Fruit fly (Drosophila melanogaster) whole organism, embryonic: ENCODE results near the gene ab.

Experiments used
- Adf1 ChIP-seq: fragments of 200-800 bp; sonication (Bioruptor generic); IDR thresholded peaks from 2 replicates; pipeline ENCODE4 v1.3.6; 2022; ENCODE audit warnings: missing biosample characterization, missing genetic modification characterization
- Antp ChIP-seq: fragments of 200-800 bp; sonication (Bioruptor generic); optimal IDR thresholded peaks from 3 replicates; lab custom pipeline; 2016; ENCODE audit warnings: missing biosample characterization, missing genetic modification characterization
- BtbVII ChIP-seq: fragments of 200-800 bp; sonication (Bioruptor generic); optimal IDR thresholded peaks from 3 replicates; lab custom pipeline; 2017; ENCODE audit warnings: missing biosample characterization, mild to moderate bottlenecking, missing genetic modification characterization
- CG10147 ChIP-seq: fragments of 200-800 bp; sonication (Bioruptor generic); optimal IDR thresholded peaks from 2 replicates; lab custom pipeline; 2019; ENCODE audit warnings: missing biosample characterization, mild to moderate bottlenecking, missing genetic modification characterization, moderate library complexity
- CG11504 ChIP-seq: fragments of 200-800 bp; sonication (Bioruptor generic); optimal IDR thresholded peaks from 3 replicates; lab custom pipeline; 2019; ENCODE audit warnings: missing biosample characterization, mild to moderate bottlenecking, missing genetic modification characterization, moderate library complexity
- CG13123 ChIP-seq: fragments of 200-800 bp; sonication (Bioruptor generic); optimal IDR thresholded peaks from 2 replicates; lab custom pipeline; 2016; ENCODE audit warnings: missing biosample characterization, missing genetic modification characterization
- CG16813 ChIP-seq: fragments of 200-800 bp; sonication (Bioruptor generic); IDR thresholded peaks from 3 replicates; pipeline ENCODE4 v1.3.6; 2022; ENCODE audit warnings: missing biosample characterization, missing genetic modification characterization; ENCODE audit not compliant: partially characterized antibody
- CG16815 ChIP-seq: fragments of 200-800 bp; sonication (Bioruptor generic); optimal IDR thresholded peaks from 3 replicates; lab custom pipeline; 2017; ENCODE audit warnings: missing biosample characterization, mild to moderate bottlenecking, missing genetic modification characterization
- CG1792 ChIP-seq: fragments of 200-800 bp; sonication (Bioruptor generic); optimal IDR thresholded peaks from 2 replicates; lab custom pipeline; 2016; ENCODE audit warnings: missing biosample characterization, missing genetic modification characterization
- CG18262 ChIP-seq: fragments of 200-800 bp; optimal IDR thresholded peaks from 3 replicates; lab custom pipeline; 2019; ENCODE audit warnings: missing biosample characterization, mild to moderate bottlenecking, missing genetic modification characterization, moderate library complexity
- CG31365 ChIP-seq: fragments of 200-800 bp; sonication (Bioruptor generic); optimal IDR thresholded peaks from 2 replicates; lab custom pipeline; 2018; ENCODE audit warnings: missing biosample characterization, mild to moderate bottlenecking, missing genetic modification characterization
- CG32532 ChIP-seq: fragments of 200-800 bp; sonication (Bioruptor generic); IDR thresholded peaks from 2 replicates; pipeline ENCODE4 v1.3.6; 2022; ENCODE audit warnings: missing biosample characterization, missing genetic modification characterization
- CG34224 ChIP-seq: fragments of 200-800 bp; sonication (Bioruptor generic); IDR thresholded peaks from 3 replicates; pipeline ENCODE4 v1.3.6; 2022; ENCODE audit warnings: missing biosample characterization, missing genetic modification characterization; ENCODE audit not compliant: partially characterized antibody
- CG42726 ChIP-seq: fragments of 200-800 bp; sonication (Bioruptor generic); IDR thresholded peaks from 2 replicates; pipeline ENCODE4 v1.3.6; 2022; ENCODE audit warnings: missing biosample characterization, missing genetic modification characterization; ENCODE audit not compliant: partially characterized antibody
- CG4730 ChIP-seq: fragments of 200-800 bp; sonication (Bioruptor generic); IDR thresholded peaks from 2 replicates; pipeline ENCODE4 v1.3.6; 2022; ENCODE audit warnings: missing biosample characterization, missing genetic modification characterization
- CG4854 ChIP-seq: fragments of 200-800 bp; sonication (Bioruptor generic); optimal IDR thresholded peaks from 2 replicates; lab custom pipeline; 2016; ENCODE audit warnings: missing biosample characterization, missing genetic modification characterization, inconsistent platforms
- CG6689 ChIP-seq: fragments of 200-800 bp; sonication (Bioruptor generic); IDR thresholded peaks from 2 replicates; pipeline ENCODE4 v1.3.6; 2022; ENCODE audit warnings: missing biosample characterization, missing genetic modification characterization
- Dek ChIP-seq: fragments of 200-800 bp; sonication (Bioruptor generic); optimal IDR thresholded peaks from 3 replicates; lab custom pipeline; 2019; ENCODE audit warnings: missing biosample characterization, mild to moderate bottlenecking, missing genetic modification characterization, moderate library complexity
- E2f1 ChIP-seq: fragments of 200-800 bp; sonication (Bioruptor generic); IDR thresholded peaks from 2 replicates; pipeline ENCODE4 v1.3.6; 2022; ENCODE audit warnings: missing biosample characterization, missing genetic modification characterization
- Fer1 ChIP-seq: fragments of 200-800 bp; sonication (Bioruptor generic); optimal IDR thresholded peaks from 2 replicates; lab custom pipeline; 2017; ENCODE audit warnings: missing biosample characterization, mild to moderate bottlenecking, missing genetic modification characterization
- HLH4C ChIP-seq: fragments of 200-800 bp; sonication (Bioruptor generic); IDR thresholded peaks from 3 replicates; pipeline ENCODE4 v1.3.6; 2022; ENCODE audit warnings: missing biosample characterization, missing genetic modification characterization; ENCODE audit not compliant: partially characterized antibody
- Hey ChIP-seq: fragments of 200-800 bp; sonication (Bioruptor generic); optimal IDR thresholded peaks from 3 replicates; lab custom pipeline; 2018; ENCODE audit warnings: missing biosample characterization, mild to moderate bottlenecking, missing genetic modification characterization
- Kr ChIP-seq: fragments of 200-800 bp; sonication (Bioruptor generic); optimal IDR thresholded peaks from 2 replicates; lab custom pipeline; 2017; ENCODE audit warnings: missing biosample characterization, mild to moderate bottlenecking, missing genetic modification characterization
- Lhr ChIP-seq: fragments of 200-800 bp; sonication (Bioruptor generic); optimal IDR thresholded peaks from 3 replicates; lab custom pipeline; 2017; ENCODE audit warnings: mild to moderate bottlenecking, missing biosample characterization, missing genetic modification reagents, missing genetic modification characterization
- NFAT ChIP-seq: fragments of 200-800 bp; sonication (Bioruptor generic); IDR thresholded peaks from 2 replicates; pipeline ENCODE4 v1.3.6; 2022; ENCODE audit warnings: missing biosample characterization, missing genetic modification characterization
- Sin3A ChIP-seq: fragments of >200 bp; optimal IDR thresholded peaks from 2 replicates; lab custom pipeline; 2018
- Spps ChIP-seq: fragments of 200-800 bp; sonication (Bioruptor generic); optimal IDR thresholded peaks from 2 replicates; lab custom pipeline; 2018; ENCODE audit warnings: missing biosample characterization, mild to moderate bottlenecking, missing genetic modification characterization
- Usf ChIP-seq: fragments of 200-800 bp; sonication (Bioruptor generic); optimal IDR thresholded peaks from 2 replicates; lab custom pipeline; 2017; ENCODE audit warnings: missing genotype, missing biosample characterization, missing genetic modification characterization
- YL-1 ChIP-seq: fragments of 200-800 bp; sonication (Bioruptor generic); optimal IDR thresholded peaks from 3 replicates; lab custom pipeline; 2017; ENCODE audit warnings: missing biosample characterization, mild to moderate bottlenecking, missing genetic modification characterization
- bcd ChIP-seq: fragments of 200-800 bp; sonication (Bioruptor generic); optimal IDR thresholded peaks from 2 replicates; lab custom pipeline; 2017; ENCODE audit warnings: missing biosample characterization, mild to moderate bottlenecking, missing genetic modification characterization
- chm ChIP-seq: fragments of 200-800 bp; sonication (Bioruptor generic); IDR thresholded peaks from 2 replicates; pipeline ENCODE4 v1.3.6; 2022; ENCODE audit warnings: missing biosample characterization, missing genetic modification characterization
- ci ChIP-seq: fragments of 200-800 bp; sonication (Bioruptor generic); IDR thresholded peaks from 3 replicates; pipeline ENCODE4 v1.3.6; 2022; ENCODE audit warnings: missing biosample characterization, missing genetic modification characterization
- dan ChIP-seq: fragments of 200-800 bp; sonication (Bioruptor generic); IDR thresholded peaks from 2 replicates; pipeline ENCODE4 v1.3.6; 2022; ENCODE audit warnings: missing biosample characterization, missing genetic modification characterization
- dati ChIP-seq: fragments of 200-800 bp; sonication (Bioruptor generic); IDR thresholded peaks from 2 replicates; pipeline ENCODE4 v1.3.6; 2022; ENCODE audit warnings: missing biosample characterization, missing genetic modification characterization
- emc ChIP-seq: fragments of 200-800 bp; sonication (Bioruptor generic); optimal IDR thresholded peaks from 2 replicates; lab custom pipeline; 2016; ENCODE audit warnings: missing biosample characterization, missing genetic modification characterization
- eve ChIP-seq, 2 experiments: fragments of >200 bp; optimal IDR thresholded peaks; 2 replicates each; lab custom pipeline; 2017; ENCODE audit warnings: missing biosample characterization in 2 of 2, missing genetic modification characterization in 2 of 2
- gro ChIP-seq: fragments of 200-800 bp; sonication (Bioruptor generic); optimal IDR thresholded peaks from 2 replicates; lab custom pipeline; 2016; ENCODE audit warnings: missing biosample characterization, missing genetic modification characterization
- hbn ChIP-seq: fragments of 200-800 bp; sonication (Bioruptor generic); IDR thresholded peaks from 2 replicates; pipeline ENCODE4 v1.3.6; 2022; ENCODE audit warnings: missing biosample characterization, missing genetic modification characterization; ENCODE audit not compliant: partially characterized antibody
- her ChIP-seq: fragments of 200-800 bp; sonication (Bioruptor generic); optimal IDR thresholded peaks from 2 replicates; lab custom pipeline; 2016; ENCODE audit warnings: missing biosample characterization, missing genetic modification characterization
- klu ChIP-seq: fragments of 200-800 bp; sonication (Bioruptor generic); IDR thresholded peaks from 2 replicates; pipeline ENCODE4 v1.3.6; 2022; ENCODE audit warnings: missing biosample characterization, missing genetic modification characterization
- knrl ChIP-seq: fragments of 200-800 bp; sonication (Bioruptor generic); IDR thresholded peaks from 3 replicates; pipeline ENCODE4 v1.3.6; 2022; ENCODE audit warnings: missing biosample characterization, missing genetic modification characterization; ENCODE audit not compliant: partially characterized antibody
- mam ChIP-seq: fragments of 200-800 bp; sonication (Bioruptor generic); optimal IDR thresholded peaks from 3 replicates; lab custom pipeline; 2016; ENCODE audit warnings: missing biosample characterization, missing genetic modification characterization
- org-1 ChIP-seq: fragments of 200-800 bp; sonication (Bioruptor generic); optimal IDR thresholded peaks from 2 replicates; lab custom pipeline; 2017; ENCODE audit warnings: missing biosample characterization, missing genetic modification characterization
- prd ChIP-seq, 3 experiments: fragments of >200 bp in 2 of 3; fragments of 200-800 bp in 1 of 3; sonication (Bioruptor generic) in 1 of 3; optimal IDR thresholded peaks in 2 of 3; IDR thresholded peaks in 1 of 3; 2 replicates in 2 of 3; 3 replicates in 1 of 3; pipeline versions ENCODE4 v1.3.6 to Lab custom; 2017 to 2022; ENCODE audit warnings: missing biosample characterization in 1 of 3, missing genetic modification characterization in 1 of 3
- ro ChIP-seq: fragments of 200-800 bp; sonication (Bioruptor generic); IDR thresholded peaks from 2 replicates; pipeline ENCODE4 v1.3.6; 2022; ENCODE audit warnings: missing biosample characterization, missing genetic modification characterization
- scrt ChIP-seq: fragments of 200-800 bp; sonication (Bioruptor generic); optimal IDR thresholded peaks from 2 replicates; lab custom pipeline; 2018; ENCODE audit warnings: missing biosample characterization, mild to moderate bottlenecking, missing genetic modification characterization, moderate library complexity
- sens ChIP-seq: fragments of 200-800 bp; sonication (Bioruptor generic); peaks from one replicate; lab custom pipeline; 2016; ENCODE audit warnings: missing biosample characterization, missing genetic modification characterization
- stc ChIP-seq: fragments of 200-800 bp; sonication (Bioruptor generic); IDR thresholded peaks from 2 replicates; pipeline ENCODE4 v1.3.6; 2022; ENCODE audit warnings: missing biosample characterization, missing genetic modification characterization
- vfl ChIP-seq: fragments of 200-800 bp; sonication (Bioruptor generic); optimal IDR thresholded peaks from 2 replicates; lab custom pipeline; 2016; ENCODE audit warnings: missing biosample characterization, missing genetic modification characterization
- zen2 ChIP-seq: fragments of 200-800 bp; sonication (Bioruptor generic); IDR thresholded peaks from 3 replicates; pipeline ENCODE4 v1.3.6; 2022; ENCODE audit warnings: missing biosample characterization, missing genetic modification characterization; ENCODE audit not compliant: partially characterized antibody
- zf30C ChIP-seq: fragments of 200-800 bp; sonication (Bioruptor generic); optimal IDR thresholded peaks from 3 replicates; lab custom pipeline; 2018; ENCODE audit warnings: missing biosample characterization, mild to moderate bottlenecking, missing genetic modification characterization

ab gene

dm6 chr2L:11192691-11193090, 17.8 kb upstream of the ab start (continued):
- TF ChIP-seq zf30C (peak; percentile 19), bcd (peak; percentile 4), BtbVII (no peak), Adf1 (GFP tag; lab: Robert Waterston, UW) (no peak), scrt (GFP tag; lab: Kevin White, UChicago) (no peak), stc (GFP tag; lab: Robert Waterston, UW) (peak; percentile 50; the same call in 1 of the 2 replicates), dati (GFP tag; lab: Robert Waterston, UW) (peak; percentile 28; the same call in 1 of the 2 replicates), CG1792 (GFP tag; lab: Kevin White, UChicago) (no peak), CG42726 (no peak), CG34224 (GFP tag; lab: Robert Waterston, UW) (no peak), CG4854 (GFP tag; lab: Kevin White, UChicago) (no peak), Fer1 (no peak), eve (GFP tag; optimal IDR thresholded peaks at IDR 0.05; lab: Kevin White, UChicago) (peak in 1 of 2 experiments; percentile 75), CG32532 (GFP tag; lab: Robert Waterston, UW) (peak; percentile 30; the same call in 1 of the 2 replicates), Dek (tag; lab: Kevin White, UChicago) (no peak), org-1 (GFP tag; lab: Kevin White, UChicago) (peak; percentile 48), CG16813 (GFP tag; lab: Robert Waterston, UW) (no peak), chm (GFP tag; lab: Robert Waterston, UW) (peak; percentile 74; the same call in 1 of the 2 replicates), CG10147 (GFP tag; lab: Kevin White, UChicago) (no peak), her (peak; percentile 50), HLH4C (no peak), Sin3A (lab: Kevin White, UChicago) (no peak), NFAT (0 out of 2 replicates have a peak, but pooled peaks have one; percentile 41), zen2 (GFP tag; lab: Robert Waterston, UW) (no peak), prd (optimal IDR thresholded peaks at IDR 0.05; lab: Kevin White, UChicago) (no peak), prd (GFP tag; IDR thresholded peaks at IDR 0.05; lab: Robert Waterston, UW) (peak; percentile 83), knrl (GFP tag; lab: Robert Waterston, UW) (no peak), Spps (tag; lab: Kevin White, UChicago) (peak; percentile 37), CG4730 (GFP tag; lab: Robert Waterston, UW) (no peak; the same call in 1 of the 2 replicates), hbn (GFP tag; lab: Robert Waterston, UW) (no peak), Kr (GFP tag; lab: Kevin White, UChicago) (no peak), mam (GFP tag; lab: Kevin White, UChicago) (no peak), vfl (no peak), sens (GFP tag; lab: Kevin White, UChicago) (peak; percentile 97), Usf (no peak), CG16815 (peak; percentile 46), dan (no peak), Lhr (peak; percentile 45), klu (GFP tag; lab: Robert Waterston, UW) (no peak), CG31365 (no peak), Antp (GFP tag; lab: Kevin White, UChicago) (peak; percentile 56), CG13123 (no peak), E2f1 (GFP tag; lab: Robert Waterston, UW) (peak; percentile 68), gro (no peak), CG11504 (tag; lab: Kevin White, UChicago) (peak; percentile 82), emc (GFP tag; lab: Kevin White, UChicago) (no peak), Hey (tag; lab: Kevin White, UChicago) (no peak), ci (peak; percentile 90), YL-1 (GFP tag; lab: Kevin White, UChicago) (no peak), ro (no peak), CG18262 (peak; percentile 72), CG6689 (GFP tag; lab: Robert Waterston, UW) (peak; percentile 75)
